Worm (Caenorhabditis elegans): Measurements from ENCODE around the gene alh-5.

Gene alh-5

ce11 chrV:2021283-2021682 lies 21.9 kb upstream of the alh-5 start:
- TF ChIP-seq scrt-1 (GFP tag; IDR thresholded peaks at IDR 0.05) (no peak), aly-1 (tag; optimal IDR thresholded peaks at IDR 0.05) (no peak), hmg-4 (GFP tag; optimal IDR thresholded peaks at IDR 0.05) (no peak), hnd-1 (tag; optimal IDR thresholded peaks at IDR 0.05) (no peak), ceh-13 (GFP tag; optimal IDR thresholded peaks at IDR 0.05) (no peak), sea-1 (GFP tag; conservative IDR thresholded peaks at IDR 0.05) (no peak)

- no peak for TF ChIP-seq ceh-13 (GFP tag; optimal IDR thresholded peaks at IDR 0.05)
- no peak for TF ChIP-seq hnd-1 (tag; optimal IDR thresholded peaks at IDR 0.05)
- no peak for TF ChIP-seq hmbx-1 (tag; optimal IDR thresholded peaks at IDR 0.05)
- no peak for TF ChIP-seq ama-1 (optimal IDR thresholded peaks at IDR 0.05)
- TF ChIP-seq scrt-1 (GFP tag; IDR thresholded peaks at IDR 0.05) = no peak
- TF ChIP-seq ceh-36 (tag; optimal IDR thresholded peaks at IDR 0.05) = no peak
- no peak for TF ChIP-seq tbx-37 (GFP tag; conservative IDR thresholded peaks at IDR 0.05)
- no peak for TF ChIP-seq F13C5.2 (tag; optimal IDR thresholded peaks at IDR 0.05)
- no peak for TF ChIP-seq ets-7 (tag; optimal IDR thresholded peaks at IDR 0.05)
- no peak for TF ChIP-seq pes-1 (GFP tag; IDR thresholded peaks at IDR 0.05)
- no peak for TF ChIP-seq B0310.2 (tag; optimal IDR thresholded peaks at IDR 0.05)
These were observed 19.3 kb upstream of the alh-5 start, which contains the start of gene F59A7.14 for ce11 chrV:2018689-2019088. F59A7.14 (plus strand) TSS chrV:2018989.

- no peak for TF ChIP-seq ceh-36 (tag; optimal IDR thresholded peaks at IDR 0.05)
These were observed 17.0 kb upstream of the alh-5 start, which contains the start of gene F59A7.2 for ce11 chrV:2016428-2016827. F59A7.2 (minus strand) TSS chrV:2016528.

ce11 chrV:2013824-2014223 lies 14.4 kb upstream of the alh-5 start, which contains the start of gene F59A7.11:
F59A7.11 (minus strand) TSS chrV:2013924.
- no peak for TF ChIP-seq tra-4 (tag; optimal IDR thresholded peaks at IDR 0.05)
- no peak for TF ChIP-seq pes-1 (GFP tag; IDR thresholded peaks at IDR 0.05)
- TF ChIP-seq scrt-1 (GFP tag; IDR thresholded peaks at IDR 0.05) = no peak
- no peak for TF ChIP-seq ama-1 (optimal IDR thresholded peaks at IDR 0.05)
- TF ChIP-seq F13C5.2 (tag; optimal IDR thresholded peaks at IDR 0.05) = no peak
- no peak for TF ChIP-seq B0310.2 (tag; optimal IDR thresholded peaks at IDR 0.05)
- no peak for TF ChIP-seq sea-1 (GFP tag; conservative IDR thresholded peaks at IDR 0.05)
- TF ChIP-seq aly-1 (tag; optimal IDR thresholded peaks at IDR 0.05) = no peak
- no peak for TF ChIP-seq tbx-11 (GFP tag; IDR thresholded peaks at IDR 0.05)
- no peak for TF ChIP-seq hnd-1 (tag; optimal IDR thresholded peaks at IDR 0.05)
- no peak for TF ChIP-seq ets-7 (tag; optimal IDR thresholded peaks at IDR 0.05)
- no peak for TF ChIP-seq flt-1 (GFP tag; IDR thresholded peaks at IDR 0.05)
- TF ChIP-seq ceh-13 (GFP tag; optimal IDR thresholded peaks at IDR 0.05) = no peak
- no peak for TF ChIP-seq ceh-36 (tag; optimal IDR thresholded peaks at IDR 0.05)
- no peak for TF ChIP-seq hmg-4 (GFP tag; optimal IDR thresholded peaks at IDR 0.05)
- TF ChIP-seq tbx-37 (GFP tag; conservative IDR thresholded peaks at IDR 0.05) = no peak
- TF ChIP-seq hmbx-1 (tag; optimal IDR thresholded peaks at IDR 0.05) = no peak

- no peak for TF ChIP-seq hmg-4 (GFP tag; optimal IDR thresholded peaks at IDR 0.05)
- TF ChIP-seq tbx-37 (GFP tag; conservative IDR thresholded peaks at IDR 0.05) = no peak
- no peak for TF ChIP-seq F13C5.2 (tag; optimal IDR thresholded peaks at IDR 0.05)
- no peak for TF ChIP-seq aly-1 (tag; optimal IDR thresholded peaks at IDR 0.05)
- no peak for TF ChIP-seq tbx-11 (GFP tag; IDR thresholded peaks at IDR 0.05)
- TF ChIP-seq pes-1 (GFP tag; IDR thresholded peaks at IDR 0.05) = no peak
- TF ChIP-seq hnd-1 (tag; optimal IDR thresholded peaks at IDR 0.05) = no peak
- no peak for TF ChIP-seq flt-1 (GFP tag; IDR thresholded peaks at IDR 0.05)
- no peak for TF ChIP-seq B0310.2 (tag; optimal IDR thresholded peaks at IDR 0.05)
- no peak for TF ChIP-seq hmbx-1 (tag; optimal IDR thresholded peaks at IDR 0.05)
- TF ChIP-seq scrt-1 (GFP tag; IDR thresholded peaks at IDR 0.05) = no peak
- no peak for TF ChIP-seq ceh-36 (tag; optimal IDR thresholded peaks at IDR 0.05)
- TF ChIP-seq tra-4 (tag; optimal IDR thresholded peaks at IDR 0.05) = no peak
- TF ChIP-seq ama-1 (optimal IDR thresholded peaks at IDR 0.05) = no peak
- no peak for TF ChIP-seq sea-1 (GFP tag; conservative IDR thresholded peaks at IDR 0.05)
- no peak for TF ChIP-seq ceh-13 (GFP tag; optimal IDR thresholded peaks at IDR 0.05)
- no peak for TF ChIP-seq ets-7 (tag; optimal IDR thresholded peaks at IDR 0.05)
These were observed 12.4 kb upstream of the alh-5 start, which contains the start of gene F59A7.7 for ce11 chrV:2011777-2012176. F59A7.7 (plus strand) TSS chrV:2012077.

- TF ChIP-seq tbx-37 (GFP tag; conservative IDR thresholded peaks at IDR 0.05) = no peak
- TF ChIP-seq ama-1 (optimal IDR thresholded peaks at IDR 0.05) = no peak
- TF ChIP-seq sea-1 (GFP tag; conservative IDR thresholded peaks at IDR 0.05) = no peak
- no peak for TF ChIP-seq tbx-11 (GFP tag; IDR thresholded peaks at IDR 0.05)
- no peak for TF ChIP-seq hmg-4 (GFP tag; optimal IDR thresholded peaks at IDR 0.05)
- no peak for TF ChIP-seq scrt-1 (GFP tag; IDR thresholded peaks at IDR 0.05)
- TF ChIP-seq tra-4 (tag; optimal IDR thresholded peaks at IDR 0.05) = no peak
- no peak for TF ChIP-seq F13C5.2 (tag; optimal IDR thresholded peaks at IDR 0.05)
- TF ChIP-seq B0310.2 (tag; optimal IDR thresholded peaks at IDR 0.05) = no peak
- TF ChIP-seq ceh-13 (GFP tag; optimal IDR thresholded peaks at IDR 0.05) = no peak
- TF ChIP-seq hnd-1 (tag; optimal IDR thresholded peaks at IDR 0.05) = no peak
- no peak for TF ChIP-seq ets-7 (tag; optimal IDR thresholded peaks at IDR 0.05)
- TF ChIP-seq pes-1 (GFP tag; IDR thresholded peaks at IDR 0.05) = no peak
- no peak for TF ChIP-seq hmbx-1 (tag; optimal IDR thresholded peaks at IDR 0.05)
- no peak for TF ChIP-seq aly-1 (tag; optimal IDR thresholded peaks at IDR 0.05)
- TF ChIP-seq flt-1 (GFP tag; IDR thresholded peaks at IDR 0.05) = no peak
- TF ChIP-seq ceh-36 (tag; optimal IDR thresholded peaks at IDR 0.05) = no peak
These were observed 9.0 kb upstream of the alh-5 start for ce11 chrV:2008412-2008811.

ce11 chrV:2004659-2005058 lies 5.3 kb upstream of the alh-5 start, which contains the start of gene cysl-4:
cysl-4 (plus strand) TSS chrV:2004959.
- TF ChIP-seq aly-1 (tag; optimal IDR thresholded peaks at IDR 0.05) = no peak
- no peak for TF ChIP-seq pes-1 (GFP tag; IDR thresholded peaks at IDR 0.05)
- TF ChIP-seq tbx-11 (GFP tag; IDR thresholded peaks at IDR 0.05) = no peak
- TF ChIP-seq flt-1 (GFP tag; IDR thresholded peaks at IDR 0.05) = no peak
- TF ChIP-seq tra-4 (tag; optimal IDR thresholded peaks at IDR 0.05) = no peak
- TF ChIP-seq hnd-1 (tag; optimal IDR thresholded peaks at IDR 0.05) = no peak
- no peak for TF ChIP-seq scrt-1 (GFP tag; IDR thresholded peaks at IDR 0.05)
- TF ChIP-seq tbx-37 (GFP tag; conservative IDR thresholded peaks at IDR 0.05) = no peak
- no peak for TF ChIP-seq hmg-4 (GFP tag; optimal IDR thresholded peaks at IDR 0.05)
- TF ChIP-seq ama-1 (optimal IDR thresholded peaks at IDR 0.05) = no peak
- no peak for TF ChIP-seq ceh-36 (tag; optimal IDR thresholded peaks at IDR 0.05)
- no peak for TF ChIP-seq ets-7 (tag; optimal IDR thresholded peaks at IDR 0.05)
- TF ChIP-seq B0310.2 (tag; optimal IDR thresholded peaks at IDR 0.05) = no peak
- no peak for TF ChIP-seq F13C5.2 (tag; optimal IDR thresholded peaks at IDR 0.05)
- TF ChIP-seq sea-1 (GFP tag; conservative IDR thresholded peaks at IDR 0.05) = no peak
- TF ChIP-seq ceh-13 (GFP tag; optimal IDR thresholded peaks at IDR 0.05) = no peak
- TF ChIP-seq hmbx-1 (tag; optimal IDR thresholded peaks at IDR 0.05) = no peak
